Worm (Caenorhabditis elegans): Measurements from ENCODE around the gene nstp-4.

Gene nstp-4

ce11 chrII:400167-400566 is 11.5 kb downstream of the nstp-4 start:
- TF ChIP-seq aly-2 (tag; optimal IDR thresholded peaks at IDR 0.05), result no peak

DNA sequence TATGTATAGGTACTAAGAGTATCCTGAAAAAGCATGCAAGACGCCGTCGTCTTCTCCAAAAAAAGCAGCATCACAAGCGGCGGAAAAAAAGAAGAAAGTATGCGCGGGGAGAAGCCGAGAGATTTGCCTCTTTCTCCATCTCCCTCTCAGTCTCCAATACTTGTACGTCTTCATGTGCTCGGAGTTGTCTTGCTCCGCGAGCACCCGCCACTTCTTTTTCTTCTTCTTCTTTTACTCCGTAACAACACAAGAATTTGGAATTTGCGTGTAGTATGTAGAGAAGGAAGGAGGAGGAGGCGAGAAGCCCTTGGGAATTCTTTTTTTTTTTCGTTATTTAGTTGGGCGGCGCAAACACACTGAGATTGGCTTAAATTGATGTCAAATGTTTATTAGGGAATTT is 12.6 kb downstream of the nstp-4 start:
- TF ChIP-seq mdl-1 (tag; optimal IDR thresholded peaks at IDR 0.05) (no peak), dmd-4 (tag; optimal IDR thresholded peaks at IDR 0.05) (no peak), elt-1 (tag; optimal IDR thresholded peaks at IDR 0.05) (no peak), sem-4 (tag; optimal IDR thresholded peaks at IDR 0.05) (no peak), F13H6.1 (tag; optimal IDR thresholded peaks at IDR 0.05) (peak; percentile 13), aly-2 (tag; optimal IDR thresholded peaks at IDR 0.05) (no peak), blmp-1 (tag; optimal IDR thresholded peaks at IDR 0.05; ENCODE audit: insufficient read depth) (no peak), nhr-10 (tag; optimal IDR thresholded peaks at IDR 0.05) (no peak), zag-1 (tag; optimal IDR thresholded peaks at IDR 0.05) (peak; percentile 49), sma-9 (GFP tag; optimal IDR thresholded peaks at IDR 0.05) (no peak), sma-9 (tag; optimal IDR thresholded peaks at IDR 0.05) (no peak), skn-1 (tag; optimal IDR thresholded peaks at IDR 0.05) (no peak), mab-5 (tag; optimal IDR thresholded peaks at IDR 0.05) (peak; percentile 8), ztf-11 (tag; optimal IDR thresholded peaks at IDR 0.05) (no peak), snpc-4 (tag; optimal IDR thresholded peaks at IDR 0.05) (no peak), nhr-129 (tag; optimal IDR thresholded peaks at IDR 0.05) (peak; percentile 35), ztf-1 (GFP tag; conservative IDR thresholded peaks at IDR 0.05) (no peak), R02D3.7 (tag; optimal IDR thresholded peaks at IDR 0.05) (no peak), nhr-23 (tag; optimal IDR thresholded peaks at IDR 0.05) (no peak), unc-55 (GFP tag; optimal IDR thresholded peaks at IDR 0.05) (peak; percentile 61), nhr-25 (tag; optimal IDR thresholded peaks at IDR 0.05) (no peak), fos-1 (tag; optimal IDR thresholded peaks at IDR 0.05) (no peak), Y55F3AM.14 (GFP tag; optimal IDR thresholded peaks at IDR 0.05) (no peak), nhr-6 (tag; optimal IDR thresholded peaks at IDR 0.05) (no peak), lsy-2 (tag; optimal IDR thresholded peaks at IDR 0.05) (peak in 1 of 2 experiments; percentile 47), ceh-16 (tag; optimal IDR thresholded peaks at IDR 0.05) (no peak), sma-3 (GFP tag; optimal IDR thresholded peaks at IDR 0.05) (no peak), lin-11 (tag; optimal IDR thresholded peaks at IDR 0.05) (no peak), unc-39 (tag; optimal IDR thresholded peaks at IDR 0.05) (no peak), ZK546.5 (tag; optimal IDR thresholded peaks at IDR 0.05) (no peak), C34F6.9 (tag; optimal IDR thresholded peaks at IDR 0.05) (peak; percentile 49)

DNA sequence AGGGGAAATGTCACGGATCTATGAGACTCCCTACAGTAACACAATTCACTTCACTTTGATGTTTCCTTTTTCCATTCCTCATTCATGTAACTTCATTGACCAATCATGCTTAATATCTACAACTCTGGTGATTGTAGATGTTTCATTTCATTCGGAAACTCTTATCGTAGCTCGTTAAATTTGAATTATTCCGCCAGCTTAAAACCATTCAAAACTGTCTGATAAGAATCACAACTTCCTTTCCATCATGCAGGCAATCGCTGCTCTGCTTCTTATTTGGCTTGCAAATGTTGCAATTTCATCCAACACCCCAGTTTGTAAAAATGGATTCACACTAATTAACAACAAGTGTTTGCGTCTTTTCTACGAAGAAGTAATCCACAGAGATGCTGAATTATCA is 13.8 kb downstream of the nstp-4 start, which contains the start of gene clec-10:
Gene clec-10, plus strand, starts transcription at position 244 of the 400 bp plus-strand sequence.
- TF ChIP-seq dmd-4 (tag; optimal IDR thresholded peaks at IDR 0.05) (no peak), fos-1 (tag; optimal IDR thresholded peaks at IDR 0.05) (peak; percentile 69), mab-5 (tag; optimal IDR thresholded peaks at IDR 0.05) (no peak)

ce11 chrII:410832-411231 is 22.2 kb downstream of the nstp-4 start, which contains the start of the genes dnsn-1 and C24H12.4:
Gene dnsn-1 (minus strand): TSS chrII:410932.
Gene C24H12.4 (plus strand): TSS chrII:411222.
- peak; percentile 59 for TF ChIP-seq nhr-237 (tag; optimal IDR thresholded peaks at IDR 0.05)
- no peak for TF ChIP-seq aly-2 (tag; optimal IDR thresholded peaks at IDR 0.05)
- peak; percentile 92 for TF ChIP-seq F13H6.1 (tag; optimal IDR thresholded peaks at IDR 0.05)
- peak; percentile 68 for TF ChIP-seq fos-1 (tag; optimal IDR thresholded peaks at IDR 0.05)
- peak; percentile 86 for TF ChIP-seq egl-27 (tag; optimal IDR thresholded peaks at IDR 0.05)
- TF ChIP-seq mdl-1 (tag; optimal IDR thresholded peaks at IDR 0.05), result peak in 1 of 2 experiments; percentile 47
- TF ChIP-seq dmd-4 (tag; optimal IDR thresholded peaks at IDR 0.05), result peak; percentile 64
- no peak for TF ChIP-seq mbf-1 (tag; optimal IDR thresholded peaks at IDR 0.05)
- TF ChIP-seq alr-1 (tag; optimal IDR thresholded peaks at IDR 0.05), result no peak
- peak; percentile 96 for TF ChIP-seq lin-11 (tag; optimal IDR thresholded peaks at IDR 0.05)
- no peak for TF ChIP-seq nhr-23 (tag; optimal IDR thresholded peaks at IDR 0.05)
- no peak for TF ChIP-seq Y55F3AM.14 (GFP tag; optimal IDR thresholded peaks at IDR 0.05)
- no peak for TF ChIP-seq unc-62 (GFP tag; optimal IDR thresholded peaks at IDR 0.05)
- peak; percentile 97 for TF ChIP-seq crh-2 (tag; optimal IDR thresholded peaks at IDR 0.05)
- TF ChIP-seq nhr-77 (tag; optimal IDR thresholded peaks at IDR 0.05), result no peak
- TF ChIP-seq ztf-1 (GFP tag; conservative IDR thresholded peaks at IDR 0.05), result no peak
- peak; percentile 46 for TF ChIP-seq zag-1 (tag; optimal IDR thresholded peaks at IDR 0.05)
- TF ChIP-seq skn-1 (tag; optimal IDR thresholded peaks at IDR 0.05), result no peak
- TF ChIP-seq lsy-2 (tag; optimal IDR thresholded peaks at IDR 0.05), result peak; percentile 91 to 96
- peak; percentile 78 for TF ChIP-seq nhr-10 (tag; optimal IDR thresholded peaks at IDR 0.05)
- TF ChIP-seq R02D3.7 (tag; optimal IDR thresholded peaks at IDR 0.05), result peak; percentile 61
- peak; percentile 66 for TF ChIP-seq ceh-16 (tag; optimal IDR thresholded peaks at IDR 0.05)
- TF ChIP-seq ztf-4 (tag; optimal IDR thresholded peaks at IDR 0.05), result peak; percentile 82
- peak; percentile 53 for TF ChIP-seq ceh-82 (tag; optimal IDR thresholded peaks at IDR 0.05)
- peak; percentile 90 for TF ChIP-seq sem-4 (tag; optimal IDR thresholded peaks at IDR 0.05)
- TF ChIP-seq peb-1 (tag; optimal IDR thresholded peaks at IDR 0.05), result no peak
- TF ChIP-seq unc-39 (tag; optimal IDR thresholded peaks at IDR 0.05), result no peak
- TF ChIP-seq mab-5 (tag; optimal IDR thresholded peaks at IDR 0.05), result peak; percentile 88
- peak; percentile 95 for TF ChIP-seq nhr-21 (tag; optimal IDR thresholded peaks at IDR 0.05)
- TF ChIP-seq snpc-4 (tag; optimal IDR thresholded peaks at IDR 0.05), result peak; percentile 70
- TF ChIP-seq elt-3 (tag; optimal IDR thresholded peaks at IDR 0.05), result no peak
- TF ChIP-seq gmeb-1 (tag; optimal IDR thresholded peaks at IDR 0.05), result peak; percentile 98
- TF ChIP-seq nhr-25 (tag; optimal IDR thresholded peaks at IDR 0.05), result peak; percentile 93
- peak; percentile 55 for TF ChIP-seq ZK546.5 (tag; optimal IDR thresholded peaks at IDR 0.05)
- TF ChIP-seq nhr-11 (tag; optimal IDR thresholded peaks at IDR 0.05), result no peak
- no peak for TF ChIP-seq lin-39 (tag; optimal IDR thresholded peaks at IDR 0.05)
- no peak for TF ChIP-seq ztf-11 (tag; optimal IDR thresholded peaks at IDR 0.05)
